Worm (Caenorhabditis elegans) whole organism, L2 larva: Measurements from ENCODE around the gene ech-1.1.

Experiments used
- C34F6.9 ChIP-seq: fragments of 150-350 bp; optimal IDR thresholded peaks from 2 replicates; lab custom pipeline; 2014; ENCODE audit warnings: missing biosample characterization, missing genetic modification characterization
- R02D3.7 ChIP-seq: fragments of 150-350 bp; optimal IDR thresholded peaks from 2 replicates; lab custom pipeline; 2014; ENCODE audit warnings: missing biosample characterization, missing genetic modification characterization
- Y55F3AM.14 ChIP-seq: fragments of 200-800 bp; sonication (Bioruptor generic); optimal IDR thresholded peaks from 2 replicates; lab custom pipeline; 2018; ENCODE audit warnings: mild to moderate bottlenecking, missing genetic modification characterization, missing compliant biosample characterization
- ZK546.5 ChIP-seq: sonication (generic microtip); optimal IDR thresholded peaks from 2 replicates; lab custom pipeline; 2017; ENCODE audit warnings: missing biosample characterization, missing genetic modification characterization
- alr-1 ChIP-seq: fragments of 150-350 bp; optimal IDR thresholded peaks from 2 replicates; lab custom pipeline; 2014; ENCODE audit warnings: missing biosample characterization, missing genetic modification characterization
- aly-2 ChIP-seq: fragments of 150-350 bp; optimal IDR thresholded peaks from 2 replicates; lab custom pipeline; 2014; ENCODE audit warnings: missing biosample characterization, missing genetic modification characterization
- ama-1 ChIP-seq: fragments of 150-350 bp; optimal IDR thresholded peaks from 2 replicates; lab custom pipeline; 2018; ENCODE audit warnings: inconsistent platforms
- blmp-1 ChIP-seq: sonication (generic microtip); optimal IDR thresholded peaks from 2 replicates; lab custom pipeline; 2017; ENCODE audit warnings: missing genetic modification characterization, mild to moderate bottlenecking, missing compliant biosample characterization, antibody characterized with exemption, moderate library complexity; ENCODE audit not compliant: insufficient read depth
- ceh-16 ChIP-seq: fragments of 150-350 bp; optimal IDR thresholded peaks from 2 replicates; lab custom pipeline; 2014; ENCODE audit warnings: missing biosample characterization, missing genetic modification characterization
- ceh-82 ChIP-seq: fragments of 150-350 bp; optimal IDR thresholded peaks from 2 replicates; lab custom pipeline; 2014; ENCODE audit warnings: missing biosample characterization, missing genetic modification characterization
- crh-2 ChIP-seq: sonication (generic microtip); optimal IDR thresholded peaks from 2 replicates; lab custom pipeline; 2017; ENCODE audit warnings: missing biosample characterization, missing genetic modification characterization
- dmd-4 ChIP-seq: sonication (generic microtip); optimal IDR thresholded peaks from 2 replicates; lab custom pipeline; 2017; ENCODE audit warnings: missing biosample characterization, missing genetic modification characterization
- egl-27 ChIP-seq: sonication (generic microtip); optimal IDR thresholded peaks from 3 replicates; lab custom pipeline; 2017; ENCODE audit warnings: missing biosample characterization, missing genetic modification reagents, missing genetic modification characterization
- elt-3 ChIP-seq: sonication (generic microtip); optimal IDR thresholded peaks from 2 replicates; lab custom pipeline; 2017; ENCODE audit warnings: missing biosample characterization, missing genetic modification characterization
- fos-1 ChIP-seq: fragments of 150-350 bp; optimal IDR thresholded peaks from 2 replicates; lab custom pipeline; 2014; ENCODE audit warnings: missing biosample characterization, missing genetic modification characterization
- gmeb-1 ChIP-seq: fragments of 150-350 bp; optimal IDR thresholded peaks from 2 replicates; lab custom pipeline; 2014; ENCODE audit warnings: missing biosample characterization, missing genetic modification characterization
- lin-13 ChIP-seq: fragments of 150-350 bp; optimal IDR thresholded peaks from 2 replicates; lab custom pipeline; 2014; ENCODE audit warnings: missing biosample characterization, missing genetic modification reagents, missing genetic modification characterization
- lsy-2 ChIP-seq, 2 experiments: fragments of 150-350 bp in 1 of 2; sonication (generic microtip) in 1 of 2; optimal IDR thresholded peaks; 2 replicates each; lab custom pipeline; 2014 to 2017; ENCODE audit warnings: missing biosample characterization in 2 of 2, missing genetic modification characterization in 2 of 2
- mab-5 ChIP-seq: fragments of 150-350 bp; optimal IDR thresholded peaks from 2 replicates; lab custom pipeline; 2014; ENCODE audit warnings: missing biosample characterization, missing genetic modification characterization
- mbf-1 ChIP-seq: sonication (generic microtip); optimal IDR thresholded peaks from 2 replicates; lab custom pipeline; 2017; ENCODE audit warnings: missing biosample characterization, missing genetic modification characterization
- mdl-1 ChIP-seq, 2 experiments: fragments of 150-350 bp in 1 of 2; sonication (generic microtip) in 1 of 2; optimal IDR thresholded peaks; 2 replicates each; lab custom pipeline; 2017; ENCODE audit warnings: missing biosample characterization in 2 of 2, missing genetic modification characterization in 2 of 2
- nhr-11 ChIP-seq: fragments of 150-350 bp; optimal IDR thresholded peaks from 2 replicates; lab custom pipeline; 2014; ENCODE audit warnings: missing biosample characterization, missing genetic modification characterization
- nhr-129 ChIP-seq: fragments of 150-350 bp; optimal IDR thresholded peaks from 2 replicates; lab custom pipeline; 2014; ENCODE audit warnings: missing biosample characterization, missing genetic modification characterization
- nhr-21 ChIP-seq: fragments of 150-350 bp; optimal IDR thresholded peaks from 2 replicates; lab custom pipeline; 2014; ENCODE audit warnings: missing biosample characterization, missing genetic modification characterization
- nhr-23 ChIP-seq: fragments of 150-350 bp; optimal IDR thresholded peaks from 2 replicates; lab custom pipeline; 2014; ENCODE audit warnings: missing biosample characterization, missing genetic modification reagents, missing genetic modification characterization
- nhr-25 ChIP-seq: fragments of 150-350 bp; sonication (generic microtip); optimal IDR thresholded peaks from 3 replicates; lab custom pipeline; 2014; ENCODE audit warnings: missing biosample characterization, missing genetic modification characterization
- nhr-6 ChIP-seq: fragments of 150-350 bp; optimal IDR thresholded peaks from 2 replicates; lab custom pipeline; 2014; ENCODE audit warnings: missing biosample characterization, missing genetic modification characterization
- nhr-77 ChIP-seq: fragments of 150-350 bp; optimal IDR thresholded peaks from 2 replicates; lab custom pipeline; 2014; ENCODE audit warnings: missing biosample characterization, missing genetic modification characterization
- sem-4 ChIP-seq: fragments of 150-350 bp; optimal IDR thresholded peaks from 2 replicates; lab custom pipeline; 2014; ENCODE audit warnings: missing biosample characterization, missing genetic modification reagents, missing genetic modification characterization
- skn-1 ChIP-seq: sonication (generic microtip); optimal IDR thresholded peaks from 2 replicates; lab custom pipeline; 2017; ENCODE audit warnings: missing biosample characterization, missing genetic modification characterization
- sma-9 ChIP-seq, 2 experiments: fragments of 150-350 bp in 1 of 2; sonication (generic microtip) in 1 of 2; optimal IDR thresholded peaks; 2 replicates each; lab custom pipeline; 2014 to 2016; ENCODE audit warnings: missing genetic modification characterization in 2 of 2, mild to moderate bottlenecking in 1 of 2, missing biosample characterization in 1 of 2, missing compliant biosample characterization in 1 of 2, missing genetic modification reagents in 1 of 2, moderate library complexity in 1 of 2
- snpc-4 ChIP-seq: fragments of 150-350 bp; optimal IDR thresholded peaks from 2 replicates; lab custom pipeline; 2014; ENCODE audit warnings: missing biosample characterization, missing genetic modification characterization
- unc-55 ChIP-seq: fragments of 150-350 bp; sonication (generic microtip); optimal IDR thresholded peaks from 3 replicates; lab custom pipeline; 2014; ENCODE audit warnings: missing biosample characterization, missing genetic modification reagents, missing genetic modification characterization
- zag-1 ChIP-seq: fragments of 150-350 bp; optimal IDR thresholded peaks from 2 replicates; lab custom pipeline; 2014; ENCODE audit warnings: missing biosample characterization, missing genetic modification characterization
- ztf-1 ChIP-seq: fragments of 200-800 bp; sonication (Bioruptor generic); conservative IDR thresholded peaks from 2 replicates; pipeline ENCODE4 v1.3.6; 2022; ENCODE audit warnings: missing genetic modification characterization, missing compliant biosample characterization
- ztf-11 ChIP-seq: sonication (generic microtip); optimal IDR thresholded peaks from 2 replicates; lab custom pipeline; 2017; ENCODE audit warnings: missing biosample characterization, missing genetic modification characterization

The ech-1.1 gene

ce11 chrV:15367770-15368169, 6.5 kb upstream of the ech-1.1 start:
- TF ChIP-seq egl-27, result no peak
- TF ChIP-seq ZK546.5 (tag; lab: Kevin White, UChicago), result no peak
- TF ChIP-seq, all 48 proteins: peak for 0

DNA sequence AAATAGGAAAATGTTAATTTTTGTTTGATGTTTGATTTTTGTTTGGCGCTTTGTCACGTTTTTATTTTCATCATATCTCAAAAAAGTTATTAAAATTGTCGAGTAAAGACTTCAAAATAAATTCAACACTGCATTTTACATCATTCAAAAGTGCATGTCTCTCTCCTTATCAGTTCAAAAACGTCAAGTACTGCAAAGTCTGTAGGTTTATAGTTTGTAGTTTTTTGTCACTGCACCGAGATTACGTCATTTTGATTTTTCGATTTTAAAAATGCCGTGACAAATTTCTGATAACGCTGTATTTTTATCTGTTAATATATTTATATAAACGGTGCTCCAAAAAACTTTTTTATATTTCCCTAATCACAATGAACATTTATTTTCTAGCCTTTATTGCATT, 6.7 kb downstream of the ech-1.1 start, which contains the start of gene C29F3.7:
C29F3.7 (plus strand) TSS at position 254 of the 400 bp plus-strand sequence.
- TF ChIP-seq sma-9 (GFP tag; optimal IDR thresholded peaks at IDR 0.05; lab: Kevin White, UChicago), result peak; percentile 87
- TF ChIP-seq sma-9 (tag; optimal IDR thresholded peaks at IDR 0.05; lab: Kevin White, UChicago), result no peak
- no peak for TF ChIP-seq lin-13 (GFP tag; lab: Kevin White, UChicago)
- no peak for TF ChIP-seq R02D3.7 (tag; lab: Kevin White, UChicago)
- no peak for TF ChIP-seq Y55F3AM.14 (GFP tag; lab: Kevin White, UChicago)
- TF ChIP-seq sem-4 (tag; lab: Kevin White, UChicago), result no peak
- TF ChIP-seq fos-1 (tag; lab: Kevin White, UChicago), result peak; percentile 97
- no peak for TF ChIP-seq ceh-82 (tag; lab: Kevin White, UChicago)
- no peak for TF ChIP-seq mab-5 (tag; lab: Kevin White, UChicago)
- peak; percentile 44 for TF ChIP-seq gmeb-1 (tag; lab: Kevin White, UChicago)
- TF ChIP-seq ceh-16 (tag; lab: Kevin White, UChicago), result no peak
- no peak for TF ChIP-seq ZK546.5 (tag; lab: Kevin White, UChicago)
- TF ChIP-seq dmd-4, result no peak
- TF ChIP-seq aly-2 (tag; lab: Kevin White, UChicago), result no peak
- TF ChIP-seq, all 48 proteins: peak for 3

DNA sequence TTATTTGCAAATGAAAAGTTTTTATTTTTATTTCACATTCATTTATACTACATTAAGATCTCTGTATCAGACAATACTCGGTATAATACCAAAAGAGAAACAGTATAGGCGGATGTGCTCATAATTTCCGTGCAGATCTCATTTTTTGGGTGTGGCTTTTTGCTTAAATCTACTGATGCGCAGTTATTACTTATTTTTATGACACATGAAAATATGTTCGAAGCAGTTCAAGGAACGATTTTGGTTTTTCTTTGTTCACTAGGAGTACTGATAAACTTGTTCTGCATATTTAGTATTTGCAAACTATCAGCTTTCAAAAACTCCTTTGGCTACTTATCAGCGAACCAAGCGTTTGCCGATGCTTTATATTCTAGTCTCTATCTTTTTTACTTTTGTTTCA, 8.9 kb downstream of the ech-1.1 start, which contains the start of gene srx-58:
srx-58 (plus strand) TSS at position 301 of the 400 bp plus-strand sequence.
- TF ChIP-seq nhr-77 (tag; lab: Kevin White, UChicago) (no peak), ama-1 (no peak), aly-2 (tag; lab: Kevin White, UChicago) (no peak), skn-1 (no peak), sem-4 (tag; lab: Kevin White, UChicago) (no peak), C34F6.9 (tag; lab: Kevin White, UChicago) (no peak), fos-1 (tag; lab: Kevin White, UChicago) (no peak), blmp-1 (no peak), nhr-129 (tag; lab: Kevin White, UChicago) (no peak), R02D3.7 (tag; lab: Kevin White, UChicago) (no peak), mdl-1 (tag; optimal IDR thresholded peaks at IDR 0.05; lab: Kevin White, UChicago) (no peak), snpc-4 (tag; lab: Kevin White, UChicago) (no peak), nhr-21 (tag; lab: Kevin White, UChicago) (no peak), nhr-23 (tag; lab: Kevin White, UChicago) (no peak), dmd-4 (no peak), zag-1 (tag; lab: Kevin White, UChicago) (no peak), ztf-1 (GFP tag; lab: Robert Waterston, UW) (no peak)

ce11 chrV:15350615-15351014, 10.7 kb downstream of the ech-1.1 start, which contains the start of gene clec-231:
TSS of gene clec-231 (minus strand) at chrV:15350715.
- TF ChIP-seq nhr-21 (tag; lab: Kevin White, UChicago) (no peak), blmp-1 (no peak), sma-9 (GFP tag; optimal IDR thresholded peaks at IDR 0.05; lab: Kevin White, UChicago) (no peak), sma-9 (tag; optimal IDR thresholded peaks at IDR 0.05; lab: Kevin White, UChicago) (no peak), nhr-11 (no peak), mbf-1 (tag; lab: Kevin White, UChicago) (no peak), ama-1 (no peak), Y55F3AM.14 (GFP tag; lab: Kevin White, UChicago) (no peak), elt-3 (no peak), lin-13 (GFP tag; lab: Kevin White, UChicago) (no peak), zag-1 (tag; lab: Kevin White, UChicago) (no peak), ZK546.5 (tag; lab: Kevin White, UChicago) (no peak), snpc-4 (tag; lab: Kevin White, UChicago) (no peak), nhr-6 (tag; lab: Kevin White, UChicago) (no peak), ztf-11 (tag; lab: Kevin White, UChicago) (no peak), alr-1 (no peak), sem-4 (tag; lab: Kevin White, UChicago) (no peak)

ce11 chrV:15349044-15349443, 12.3 kb downstream of the ech-1.1 start, which contains the start of gene clec-230:
TSS of gene clec-230 (minus strand) at chrV:15349144.
- TF ChIP-seq ama-1, result no peak
- TF ChIP-seq alr-1, result no peak
- no peak for TF ChIP-seq ceh-82 (tag; lab: Kevin White, UChicago)
- TF ChIP-seq crh-2 (tag; lab: Kevin White, UChicago), result no peak
- no peak for TF ChIP-seq lsy-2 (tag; optimal IDR thresholded peaks at IDR 0.05; lab: Kevin White, UChicago)
- TF ChIP-seq snpc-4 (tag; lab: Kevin White, UChicago), result no peak
- TF ChIP-seq nhr-25 (tag; lab: Kevin White, UChicago), result no peak
- no peak for TF ChIP-seq mdl-1 (tag; optimal IDR thresholded peaks at IDR 0.05; lab: Kevin White, UChicago)
- no peak for TF ChIP-seq unc-55 (GFP tag; lab: Kevin White, UChicago)
